Fruit fly (Drosophila melanogaster) whole organism, pupa: ENCODE measurements around the gene CG13127.

Experiments
- CG10348 ChIP-seq: fragments of 200-800 bp; sonication (Bioruptor generic); IDR thresholded peaks from 2 replicates; pipeline ENCODE4 v1.3.6; 2022; ENCODE audit warnings: missing biosample characterization, missing genetic modification characterization
- CG12605 ChIP-seq: fragments of 200-800 bp; sonication (Bioruptor generic); IDR thresholded peaks from 2 replicates; pipeline ENCODE4 v1.3.6; 2022; ENCODE audit warnings: missing biosample characterization, missing genetic modification characterization
- CG13204 ChIP-seq: fragments of 200-800 bp; sonication (Bioruptor generic); optimal IDR thresholded peaks from 2 replicates; lab custom pipeline; 2018; ENCODE audit warnings: missing biosample characterization, mild to moderate bottlenecking, missing genetic modification characterization, moderate library complexity
- CG14655 ChIP-seq: fragments of 200-800 bp; sonication (Bioruptor generic); optimal IDR thresholded peaks from 3 replicates; lab custom pipeline; 2017; ENCODE audit warnings: mild to moderate bottlenecking, missing biosample characterization, missing genetic modification reagents, missing genetic modification characterization
- CG15710 ChIP-seq: fragments of 200-800 bp; sonication (Bioruptor generic); optimal IDR thresholded peaks from 2 replicates; lab custom pipeline; 2018; ENCODE audit warnings: missing biosample characterization, mild to moderate bottlenecking, missing genetic modification characterization, moderate library complexity
- CG17806 ChIP-seq: fragments of 200-800 bp; sonication (Bioruptor generic); optimal IDR thresholded peaks from 2 replicates; lab custom pipeline; 2018; ENCODE audit warnings: missing biosample characterization, mild to moderate bottlenecking, missing genetic modification characterization, moderate library complexity
- CG32121 ChIP-seq: fragments of 200-800 bp; sonication (Bioruptor generic); IDR thresholded peaks from 2 replicates; pipeline ENCODE4 v1.3.6; 2022; ENCODE audit warnings: missing biosample characterization, missing genetic modification characterization
- CG34367 ChIP-seq: fragments of 200-800 bp; sonication (Bioruptor generic); optimal IDR thresholded peaks from 2 replicates; lab custom pipeline; 2018; ENCODE audit warnings: missing biosample characterization, mild to moderate bottlenecking, missing genetic modification characterization
- CG4496 ChIP-seq: fragments of 200-800 bp; sonication (Bioruptor generic); IDR thresholded peaks from 3 replicates; pipeline ENCODE4 v1.3.6; 2022; ENCODE audit warnings: missing biosample characterization, missing genetic modification characterization
- CG8159 ChIP-seq: fragments of 200-800 bp; sonication (Bioruptor generic); optimal IDR thresholded peaks from 3 replicates; lab custom pipeline; 2018; ENCODE audit warnings: missing biosample characterization, mild to moderate bottlenecking, missing genetic modification characterization, moderate library complexity
- CG8301 ChIP-seq: fragments of 200-800 bp; sonication (Bioruptor generic); optimal IDR thresholded peaks from 2 replicates; lab custom pipeline; 2018; ENCODE audit warnings: missing biosample characterization, mild to moderate bottlenecking, missing genetic modification characterization
- CG9948 ChIP-seq: fragments of 200-800 bp; sonication (Bioruptor generic); optimal IDR thresholded peaks from 2 replicates; lab custom pipeline; 2018; ENCODE audit warnings: missing biosample characterization, mild to moderate bottlenecking, missing genetic modification characterization, moderate library complexity
- D1 ChIP-seq: fragments of 200-800 bp; sonication (Bioruptor generic); optimal IDR thresholded peaks from 2 replicates; lab custom pipeline; 2018; ENCODE audit warnings: missing biosample characterization, mild to moderate bottlenecking, missing genetic modification characterization, moderate library complexity
- EcR ChIP-seq: fragments of 200-800 bp; sonication (Bioruptor generic); optimal IDR thresholded peaks from 3 replicates; lab custom pipeline; 2019; ENCODE audit warnings: missing biosample characterization, missing genetic modification characterization, mild to moderate bottlenecking, moderate library complexity, missing genetic modification reagents
- Ets98B ChIP-seq: fragments of 200-800 bp; sonication (Bioruptor generic); IDR thresholded peaks from 2 replicates; pipeline ENCODE4 v1.3.6; 2022; ENCODE audit warnings: missing biosample characterization, missing genetic modification characterization
- Pif1A ChIP-seq: fragments of 200-800 bp; sonication (Bioruptor generic); optimal IDR thresholded peaks from 3 replicates; lab custom pipeline; 2016; ENCODE audit warnings: missing biosample characterization, missing genetic modification characterization
- Pif1B ChIP-seq: fragments of 200-800 bp; sonication (Bioruptor generic); optimal IDR thresholded peaks from 3 replicates; lab custom pipeline; 2016; ENCODE audit warnings: missing biosample characterization, missing genetic modification characterization
- Snoo ChIP-seq: fragments of 200-800 bp; sonication (Bioruptor generic); optimal IDR thresholded peaks from 3 replicates; lab custom pipeline; 2017; ENCODE audit warnings: missing biosample characterization, mild to moderate bottlenecking, missing genetic modification characterization, inconsistent platforms
- fd96Ca ChIP-seq: fragments of 200-800 bp; sonication (Bioruptor generic); IDR thresholded peaks from 3 replicates; pipeline ENCODE4 v1.3.6; 2022; ENCODE audit warnings: missing biosample characterization, missing genetic modification characterization
- gl ChIP-seq: fragments of 200-800 bp; sonication (Bioruptor generic); optimal IDR thresholded peaks from 2 replicates; lab custom pipeline; 2018; ENCODE audit warnings: missing biosample characterization, mild to moderate bottlenecking, missing genetic modification characterization
- rn ChIP-seq: fragments of 200-800 bp; sonication (Bioruptor generic); IDR thresholded peaks from 2 replicates; pipeline ENCODE4 v1.3.6; 2022; ENCODE audit warnings: missing biosample characterization, missing genetic modification characterization

Gene CG13127

DNA sequence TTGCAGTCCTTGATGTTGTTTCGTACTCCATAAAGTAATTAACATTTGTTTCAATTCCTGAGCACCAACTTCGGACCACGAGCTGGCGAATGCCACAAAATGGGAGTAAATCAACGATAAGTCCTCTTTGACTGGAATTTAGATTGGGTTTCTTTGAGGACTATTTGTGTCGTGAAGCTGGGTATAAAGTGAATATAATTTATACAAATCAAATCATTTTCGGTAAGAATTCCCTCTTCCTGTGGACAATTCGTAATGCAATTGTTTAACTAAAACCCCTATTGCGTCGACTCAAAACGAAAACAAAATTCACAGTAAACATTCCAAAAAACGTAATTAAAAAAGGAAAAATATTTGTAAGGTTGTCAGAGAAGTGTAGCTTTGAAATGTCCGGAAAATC is at the start of gene CG13127:
TSS of gene CG13127 (plus strand) at position 301 of the 400 bp plus-strand sequence.
- TF ChIP-seq gl (no peak), CG13204 (GFP tag; lab: Kevin White, UChicago) (no peak), Snoo (tag; lab: Kevin White, UChicago) (no peak), CG17806 (tag; lab: Kevin White, UChicago) (no peak), D1 (tag; lab: Kevin White, UChicago) (no peak), rn (GFP tag; lab: Robert Waterston, UW) (no peak), CG32121 (no peak), Pif1B (GFP tag; lab: Kevin White, UChicago) (no peak), EcR (GFP tag; lab: Kevin White, UChicago) (no peak), CG12605 (GFP tag; lab: Robert Waterston, UW) (no peak)

DNA sequence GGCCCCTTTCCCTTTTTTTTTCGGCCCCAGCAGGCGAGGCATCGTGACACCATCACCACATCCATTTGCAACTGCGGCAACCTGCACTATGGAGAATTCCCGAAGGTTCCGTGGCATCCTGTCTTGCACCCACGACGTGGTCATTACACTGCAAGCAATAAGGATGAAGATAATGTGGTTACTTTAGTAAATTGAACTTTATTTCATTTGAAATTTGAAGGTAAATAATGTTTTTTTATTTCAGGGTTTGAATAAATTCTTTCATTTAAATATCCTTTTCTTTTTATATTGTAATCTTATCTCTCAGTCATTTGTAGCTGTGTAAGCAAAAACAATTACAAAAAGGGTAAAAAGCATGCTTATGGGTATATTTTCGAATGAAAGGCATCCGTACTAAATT is 44.7 kb upstream of the CG13127 start:
- TF ChIP-seq CG8301 (tag; lab: Kevin White, UChicago), result peak; percentile 5
- TF ChIP-seq rn (GFP tag; lab: Robert Waterston, UW), result no peak
- no peak for TF ChIP-seq CG34367 (tag; lab: Kevin White, UChicago)
- TF ChIP-seq CG9948 (tag; lab: Kevin White, UChicago), result peak; percentile 57
- no peak for TF ChIP-seq CG13204 (GFP tag; lab: Kevin White, UChicago)
- no peak for TF ChIP-seq EcR (GFP tag; lab: Kevin White, UChicago)
- no peak for TF ChIP-seq Ets98B
- no peak for TF ChIP-seq CG4496 (GFP tag; lab: Robert Waterston, UW)
- no peak for TF ChIP-seq CG12605 (GFP tag; lab: Robert Waterston, UW)
- peak; percentile 38 for TF ChIP-seq CG14655
- no peak for TF ChIP-seq CG32121
- TF ChIP-seq gl, result peak; percentile 7
- peak; percentile 4 for TF ChIP-seq Pif1B (GFP tag; lab: Kevin White, UChicago)
- no peak for TF ChIP-seq D1 (tag; lab: Kevin White, UChicago)
- TF ChIP-seq CG15710 (tag; lab: Kevin White, UChicago), result peak; percentile 54
- TF ChIP-seq fd96Ca (GFP tag; lab: Robert Waterston, UW), result no peak
- TF ChIP-seq CG10348 (GFP tag; lab: Robert Waterston, UW), result no peak
- TF ChIP-seq Snoo (tag; lab: Kevin White, UChicago), result peak; percentile 44
- peak; percentile 72 for TF ChIP-seq CG17806 (tag; lab: Kevin White, UChicago)
- peak; percentile 72 for TF ChIP-seq CG8159 (tag; lab: Kevin White, UChicago)
- peak; percentile 4 for TF ChIP-seq Pif1A
- TF ChIP-seq, all 21 proteins: peak for 10

DNA sequence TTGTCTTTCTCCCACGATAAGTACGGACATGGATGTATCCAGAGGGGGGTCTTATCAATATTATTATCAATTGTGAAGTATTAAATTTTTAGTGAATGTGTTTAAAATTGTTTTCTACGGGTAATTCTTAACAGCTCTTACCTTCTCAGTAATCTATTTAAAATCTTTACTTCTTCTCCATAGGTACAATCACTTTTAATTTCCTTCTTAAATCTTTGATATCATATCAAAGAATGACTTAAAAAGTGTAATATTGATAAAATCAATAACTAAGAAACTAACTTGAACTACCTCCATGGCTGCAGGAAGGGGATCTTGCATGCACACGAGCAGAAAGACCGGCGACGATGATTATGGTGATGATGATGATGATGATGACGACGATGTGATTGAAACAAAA is 44.0 kb upstream of the CG13127 start:
- TF ChIP-seq CG8159 (tag; lab: Kevin White, UChicago) (peak; percentile 81), CG34367 (tag; lab: Kevin White, UChicago) (peak; percentile 20), CG13204 (GFP tag; lab: Kevin White, UChicago) (no peak), CG17806 (tag; lab: Kevin White, UChicago) (peak; percentile 70), CG14655 (peak; percentile 29), CG32121 (no peak), CG15710 (tag; lab: Kevin White, UChicago) (peak; percentile 64), CG10348 (GFP tag; lab: Robert Waterston, UW) (no peak), D1 (tag; lab: Kevin White, UChicago) (no peak), Snoo (tag; lab: Kevin White, UChicago) (peak; percentile 75), CG8301 (tag; lab: Kevin White, UChicago) (no peak), CG4496 (GFP tag; lab: Robert Waterston, UW) (no peak), CG9948 (tag; lab: Kevin White, UChicago) (peak; percentile 65), EcR (GFP tag; lab: Kevin White, UChicago) (no peak), Ets98B (no peak), rn (GFP tag; lab: Robert Waterston, UW) (no peak), gl (no peak), Pif1A (peak; percentile 73), CG12605 (GFP tag; lab: Robert Waterston, UW) (no peak), Pif1B (GFP tag; lab: Kevin White, UChicago) (peak; percentile 55), fd96Ca (GFP tag; lab: Robert Waterston, UW) (no peak)
- TF ChIP-seq, all 21 proteins: peak for 9

DNA sequence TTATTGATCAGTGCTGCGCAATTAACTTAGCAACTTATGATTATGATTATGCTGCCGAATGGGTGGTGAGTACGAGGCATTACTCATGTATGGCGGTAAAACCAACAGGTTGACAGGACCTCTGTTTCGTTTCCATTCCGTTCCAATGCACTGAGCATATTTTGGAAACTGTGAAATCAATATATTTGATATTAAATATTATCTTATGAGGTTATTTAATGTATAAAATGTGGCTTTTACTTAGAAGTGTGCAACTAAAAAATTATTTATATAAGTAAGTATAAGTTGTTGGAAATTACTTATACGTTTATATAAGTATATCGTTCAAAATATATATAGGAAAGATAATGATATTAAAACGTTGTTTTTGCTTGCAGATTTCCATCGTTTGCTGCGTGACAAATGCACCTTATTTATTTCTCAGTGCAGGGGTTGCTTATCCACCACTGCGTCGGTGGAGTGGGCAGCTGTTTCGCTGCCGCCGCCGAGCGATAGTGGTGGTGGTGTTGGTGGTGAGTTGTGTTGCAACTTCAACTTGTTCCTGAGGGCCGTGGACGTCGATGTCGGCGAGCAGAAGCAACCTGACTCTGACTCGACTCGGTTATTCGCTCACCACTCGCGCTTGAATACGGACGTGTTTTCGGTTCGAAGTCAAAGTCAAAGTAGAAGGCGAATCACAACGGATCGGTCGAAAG is 42.3 kb upstream of the CG13127 start, which contains the start of gene bib:
TSS of gene bib (plus strand) at position 568 of the 695 bp plus-strand sequence.
- TF ChIP-seq gl, result peak; percentile 68
- peak; percentile 56 for TF ChIP-seq EcR (GFP tag; lab: Kevin White, UChicago)
- TF ChIP-seq D1 (tag; lab: Kevin White, UChicago), result peak; percentile 97
- TF ChIP-seq Pif1A, result peak; percentile 80
- peak; percentile 90 for TF ChIP-seq CG17806 (tag; lab: Kevin White, UChicago)
- no peak for TF ChIP-seq rn (GFP tag; lab: Robert Waterston, UW)
- peak; percentile 84 for TF ChIP-seq CG8301 (tag; lab: Kevin White, UChicago)
- TF ChIP-seq Snoo (tag; lab: Kevin White, UChicago), result peak; percentile 82
- peak; percentile 96 for TF ChIP-seq CG9948 (tag; lab: Kevin White, UChicago)
- 0 out of 2 replicates have a peak, but pooled peaks have one; percentile 33 for TF ChIP-seq CG12605 (GFP tag; lab: Robert Waterston, UW)
- TF ChIP-seq Ets98B, result peak; percentile 51
- no peak for TF ChIP-seq CG10348 (GFP tag; lab: Robert Waterston, UW)
- peak; percentile 95 for TF ChIP-seq CG8159 (tag; lab: Kevin White, UChicago)
- TF ChIP-seq Pif1B (GFP tag; lab: Kevin White, UChicago), result peak; percentile 90
- peak; percentile 85 for TF ChIP-seq CG34367 (tag; lab: Kevin White, UChicago)
- peak; percentile 62 for TF ChIP-seq CG32121
- peak; percentile 73; the same call in 1 of the 3 replicates for TF ChIP-seq CG4496 (GFP tag; lab: Robert Waterston, UW)
- peak; percentile 51; the same call in 1 of the 3 replicates for TF ChIP-seq fd96Ca (GFP tag; lab: Robert Waterston, UW)
- peak; percentile 89 for TF ChIP-seq CG15710 (tag; lab: Kevin White, UChicago)
- TF ChIP-seq CG14655, result peak; percentile 92
- TF ChIP-seq CG13204 (GFP tag; lab: Kevin White, UChicago), result peak; percentile 82
